Fruit fly (Drosophila melanogaster) whole organism, embryonic: ENCODE data around the gene wrm2.

Experiments used
- Ada2b ChIP-seq: fragments of 200-800 bp; sonication (Bioruptor generic); IDR thresholded peaks from 2 replicates; pipeline ENCODE4 v1.3.6; 2022; ENCODE audit warnings: missing biosample characterization, missing genetic modification characterization
- Awh ChIP-seq: fragments of 200-800 bp; sonication (Bioruptor generic); IDR thresholded peaks from 2 replicates; pipeline ENCODE4, ENCODE4 v1.3.6; 2022; ENCODE audit warnings: missing biosample characterization, missing genetic modification characterization
- Bgb ChIP-seq: fragments of 200-800 bp; sonication (Bioruptor generic); IDR thresholded peaks from 2 replicates; pipeline ENCODE4 v1.3.6; 2022; ENCODE audit warnings: missing biosample characterization, missing genetic modification characterization; ENCODE audit not compliant: partially characterized antibody
- Bteb2 ChIP-seq: fragments of 200-800 bp; sonication (Bioruptor generic); optimal IDR thresholded peaks from 2 replicates; lab custom pipeline; 2016; ENCODE audit warnings: missing biosample characterization, missing genetic modification characterization
- CG10565 ChIP-seq: fragments of 200-800 bp; sonication (Bioruptor generic); optimal IDR thresholded peaks from 3 replicates; lab custom pipeline; 2016; ENCODE audit warnings: missing biosample characterization, mild to moderate bottlenecking, missing genetic modification characterization
- CG11696 ChIP-seq: fragments of 200-800 bp; sonication (Bioruptor generic); IDR thresholded peaks from 2 replicates; pipeline ENCODE4 v1.3.6; 2022; ENCODE audit warnings: missing biosample characterization, missing genetic modification characterization
- CG12155 ChIP-seq: fragments of 200-800 bp; sonication (Bioruptor generic); optimal IDR thresholded peaks from 3 replicates; lab custom pipeline; 2016; ENCODE audit warnings: missing biosample characterization, missing genetic modification characterization
- CG12219 ChIP-seq: fragments of 200-800 bp; sonication (Bioruptor generic); optimal IDR thresholded peaks from 3 replicates; lab custom pipeline; 2018; ENCODE audit warnings: missing biosample characterization, mild to moderate bottlenecking, missing genetic modification characterization
- CG12236 ChIP-seq: fragments of 200-800 bp; sonication (Bioruptor generic); optimal IDR thresholded peaks from 2 replicates; lab custom pipeline; 2016; ENCODE audit warnings: missing biosample characterization, missing genetic modification characterization
- CG15269 ChIP-seq: fragments of 200-800 bp; sonication (Bioruptor generic); optimal IDR thresholded peaks from 2 replicates; lab custom pipeline; 2018; ENCODE audit warnings: missing biosample characterization, mild to moderate bottlenecking, missing genetic modification characterization, moderate library complexity
- CG16813 ChIP-seq: fragments of 200-800 bp; sonication (Bioruptor generic); IDR thresholded peaks from 3 replicates; pipeline ENCODE4 v1.3.6; 2022; ENCODE audit warnings: missing biosample characterization, missing genetic modification characterization; ENCODE audit not compliant: partially characterized antibody
- CG16863 ChIP-seq: fragments of 200-800 bp; sonication (Bioruptor generic); optimal IDR thresholded peaks from 3 replicates; lab custom pipeline; 2016; ENCODE audit warnings: missing biosample characterization, missing genetic modification characterization
- CG17829 ChIP-seq: fragments of 200-800 bp; optimal IDR thresholded peaks from 2 replicates; lab custom pipeline; 2019; ENCODE audit warnings: missing biosample characterization, mild to moderate bottlenecking, missing genetic modification characterization, moderate library complexity
- CG1792 ChIP-seq: fragments of 200-800 bp; sonication (Bioruptor generic); optimal IDR thresholded peaks from 2 replicates; lab custom pipeline; 2016; ENCODE audit warnings: missing biosample characterization, missing genetic modification characterization
- CG18619 ChIP-seq: fragments of 200-800 bp; sonication (Bioruptor generic); optimal IDR thresholded peaks from 3 replicates; lab custom pipeline; 2017; ENCODE audit warnings: missing biosample characterization, mild to moderate bottlenecking, missing genetic modification characterization
- CG30403 ChIP-seq: fragments of 200-800 bp; sonication (Bioruptor generic); optimal IDR thresholded peaks from 3 replicates; lab custom pipeline; 2016; ENCODE audit warnings: missing biosample characterization, missing genetic modification characterization
- CG6254 ChIP-seq: fragments of 200-800 bp; sonication (Bioruptor generic); optimal IDR thresholded peaks from 3 replicates; lab custom pipeline; 2017; ENCODE audit warnings: mild to moderate bottlenecking, missing biosample characterization, missing genetic modification reagents, missing genetic modification characterization
- CG6765 ChIP-seq: fragments of 200-800 bp; sonication (Bioruptor generic); optimal IDR thresholded peaks from 3 replicates; lab custom pipeline; 2017; ENCODE audit warnings: missing biosample characterization, mild to moderate bottlenecking, missing genetic modification characterization
- CG7372 ChIP-seq: fragments of 200-800 bp; sonication (Bioruptor generic); IDR thresholded peaks from 2 replicates; pipeline ENCODE4 v1.3.6; 2022; ENCODE audit warnings: missing biosample characterization, missing genetic modification characterization
- CG9437 ChIP-seq: fragments of 200-800 bp; sonication (Bioruptor generic); optimal IDR thresholded peaks from 2 replicates; lab custom pipeline; 2018; ENCODE audit warnings: missing biosample characterization, mild to moderate bottlenecking, missing genetic modification characterization
- Camta ChIP-seq: fragments of 200-800 bp; sonication (Bioruptor generic); optimal IDR thresholded peaks from 2 replicates; lab custom pipeline; 2016; ENCODE audit warnings: missing biosample characterization, missing genetic modification characterization
- Dbx ChIP-seq: fragments of 200-800 bp; sonication (Bioruptor generic); IDR thresholded peaks from 3 replicates; pipeline ENCODE4 v1.3.6; 2022; ENCODE audit warnings: missing biosample characterization, missing genetic modification characterization
- Dll ChIP-seq: fragments of 200-800 bp; sonication (Bioruptor generic); IDR thresholded peaks from 4 replicates; pipeline ENCODE4 v1.3.6; 2022; ENCODE audit warnings: missing biosample characterization, missing genetic modification characterization; ENCODE audit not compliant: partially characterized antibody
- GATAe ChIP-seq: fragments of 200-800 bp; sonication (Bioruptor generic); conservative IDR thresholded peaks from 2 replicates; pipeline ENCODE4 v1.3.6; 2022; ENCODE audit warnings: missing biosample characterization, missing genetic modification characterization
- HLHmδ ChIP-seq: fragments of 200-800 bp; sonication (Bioruptor generic); optimal IDR thresholded peaks from 2 replicates; lab custom pipeline; 2018; ENCODE audit warnings: missing biosample characterization, mild to moderate bottlenecking, missing genetic modification characterization, moderate library complexity
- HmgD ChIP-seq: fragments of 200-800 bp; sonication (Bioruptor generic); optimal IDR thresholded peaks from 3 replicates; lab custom pipeline; 2016; ENCODE audit warnings: missing biosample characterization, missing genetic modification characterization
- Lhr ChIP-seq: fragments of 200-800 bp; sonication (Bioruptor generic); optimal IDR thresholded peaks from 3 replicates; lab custom pipeline; 2017; ENCODE audit warnings: mild to moderate bottlenecking, missing biosample characterization, missing genetic modification reagents, missing genetic modification characterization
- Max ChIP-seq: fragments of 200-800 bp; sonication (Bioruptor generic); optimal IDR thresholded peaks from 2 replicates; lab custom pipeline; 2016; ENCODE audit warnings: missing biosample characterization, mild to moderate bottlenecking, missing genetic modification characterization
- Mes4 ChIP-seq: fragments of 200-800 bp; sonication (Bioruptor generic); optimal IDR thresholded peaks from 2 replicates; lab custom pipeline; 2016; ENCODE audit warnings: missing biosample characterization, missing genetic modification characterization
- Nf-YA ChIP-seq: fragments of 200-800 bp; sonication (Bioruptor generic); IDR thresholded peaks from 2 replicates; pipeline ENCODE4 v1.3.6; 2022; ENCODE audit warnings: missing biosample characterization, missing genetic modification characterization
- Sry-δ ChIP-seq: fragments of 200-800 bp; sonication (Bioruptor generic); optimal IDR thresholded peaks from 2 replicates; lab custom pipeline; 2016; ENCODE audit warnings: missing biosample characterization, missing genetic modification characterization
- ac ChIP-seq: fragments of 200-800 bp; sonication (Bioruptor generic); optimal IDR thresholded peaks from 3 replicates; lab custom pipeline; 2017; ENCODE audit warnings: missing biosample characterization, mild to moderate bottlenecking, missing genetic modification characterization
- br ChIP-seq: fragments of >200 bp; optimal IDR thresholded peaks from 2 replicates; lab custom pipeline; 2017
- croc ChIP-seq: fragments of 200-800 bp; sonication (Bioruptor generic); conservative IDR thresholded peaks from 3 replicates; pipeline ENCODE4 v1.3.6; 2022; ENCODE audit warnings: missing biosample characterization, missing genetic modification characterization
- cwo ChIP-seq: fragments of 200-800 bp; sonication (Bioruptor generic); optimal IDR thresholded peaks from 3 replicates; lab custom pipeline; 2017; ENCODE audit warnings: missing biosample characterization, missing genetic modification characterization, mild to moderate bottlenecking, moderate library complexity, missing genetic modification reagents
- dati ChIP-seq: fragments of 200-800 bp; sonication (Bioruptor generic); IDR thresholded peaks from 2 replicates; pipeline ENCODE4 v1.3.6; 2022; ENCODE audit warnings: missing biosample characterization, missing genetic modification characterization
- disco-r ChIP-seq: fragments of 200-800 bp; sonication (Bioruptor generic); optimal IDR thresholded peaks from 2 replicates; lab custom pipeline; 2016; ENCODE audit warnings: missing biosample characterization, missing genetic modification characterization
- dmrt11E ChIP-seq: fragments of 200-800 bp; sonication (Bioruptor generic); optimal IDR thresholded peaks from 3 replicates; lab custom pipeline; 2018; ENCODE audit warnings: missing biosample characterization, mild to moderate bottlenecking, missing genetic modification characterization, moderate library complexity
- ems ChIP-seq: fragments of 200-800 bp; sonication (Bioruptor generic); optimal IDR thresholded peaks from 3 replicates; lab custom pipeline; 2016; ENCODE audit warnings: missing biosample characterization, missing genetic modification characterization
- gcm ChIP-seq: fragments of 200-800 bp; sonication (Bioruptor generic); optimal IDR thresholded peaks from 2 replicates; lab custom pipeline; 2019; ENCODE audit warnings: missing biosample characterization, mild to moderate bottlenecking, missing genetic modification characterization, moderate library complexity
- grn ChIP-seq: fragments of 200-800 bp; sonication (Bioruptor generic); optimal IDR thresholded peaks from 3 replicates; lab custom pipeline; 2017; ENCODE audit warnings: missing biosample characterization, missing genetic modification characterization
- klu ChIP-seq: fragments of 200-800 bp; sonication (Bioruptor generic); IDR thresholded peaks from 2 replicates; pipeline ENCODE4 v1.3.6; 2022; ENCODE audit warnings: missing biosample characterization, missing genetic modification characterization
- knrl ChIP-seq: fragments of 200-800 bp; sonication (Bioruptor generic); IDR thresholded peaks from 3 replicates; pipeline ENCODE4 v1.3.6; 2022; ENCODE audit warnings: missing biosample characterization, missing genetic modification characterization; ENCODE audit not compliant: partially characterized antibody
- nmo ChIP-seq: fragments of 200-800 bp; sonication (Bioruptor generic); optimal IDR thresholded peaks from 2 replicates; lab custom pipeline; 2018; ENCODE audit warnings: missing biosample characterization, mild to moderate bottlenecking, missing genetic modification characterization, moderate library complexity
- nom ChIP-seq: fragments of 200-800 bp; sonication (Bioruptor generic); optimal IDR thresholded peaks from 2 replicates; lab custom pipeline; 2017; ENCODE audit warnings: missing biosample characterization, missing genetic modification characterization, mild to moderate bottlenecking, moderate library complexity, missing genetic modification reagents
- sens ChIP-seq: fragments of 200-800 bp; sonication (Bioruptor generic); peaks from one replicate; lab custom pipeline; 2016; ENCODE audit warnings: missing biosample characterization, missing genetic modification characterization
- sob ChIP-seq: fragments of 200-800 bp; sonication (Bioruptor generic); IDR thresholded peaks from 2 replicates; pipeline ENCODE4 v1.3.6; 2022; ENCODE audit warnings: missing biosample characterization, missing genetic modification characterization
- sqz ChIP-seq: fragments of 200-800 bp; sonication (Bioruptor generic); optimal IDR thresholded peaks from 3 replicates; lab custom pipeline; 2018; ENCODE audit warnings: missing biosample characterization, mild to moderate bottlenecking, missing genetic modification characterization
- stwl ChIP-seq: fragments of 200-800 bp; sonication (Bioruptor generic); optimal IDR thresholded peaks from 3 replicates; lab custom pipeline; 2018; ENCODE audit warnings: missing biosample characterization, mild to moderate bottlenecking, missing genetic modification characterization, moderate library complexity
- vfl ChIP-seq: fragments of 200-800 bp; sonication (Bioruptor generic); optimal IDR thresholded peaks from 2 replicates; lab custom pipeline; 2016; ENCODE audit warnings: missing biosample characterization, missing genetic modification characterization
- wor ChIP-seq: fragments of 200-800 bp; sonication (Bioruptor generic); IDR thresholded peaks from 2 replicates; pipeline ENCODE4 v1.3.6; 2022; ENCODE audit warnings: missing biosample characterization, missing genetic modification characterization

wrm2 gene

DNA sequence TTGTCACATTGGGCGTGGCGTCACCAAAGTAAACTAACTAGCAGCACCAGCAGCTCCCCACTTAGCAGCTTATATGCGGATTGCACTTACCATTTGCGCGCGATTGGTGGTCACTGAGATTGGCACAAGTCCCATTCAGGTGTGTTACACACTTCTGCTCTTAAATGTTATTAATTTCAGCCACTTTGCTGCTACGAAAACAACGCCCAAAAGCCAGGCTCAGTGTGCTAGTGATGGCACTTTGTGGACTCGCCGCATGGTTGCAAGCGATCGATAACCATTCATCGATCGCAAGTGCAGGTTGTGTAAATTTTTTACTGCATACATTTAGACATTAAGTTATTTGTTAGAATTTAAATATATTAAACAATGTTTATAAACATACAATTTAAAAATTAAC, at the start of gene wrm2, which contains the start of gene wrm1 (continued):
- TF ChIP-seq CG18619 (no peak), nmo (GFP tag; lab: Kevin White, UChicago) (peak; percentile 42), CG6765 (GFP tag; lab: Kevin White, UChicago) (no peak), CG16863 (GFP tag; lab: Kevin White, UChicago) (no peak), Lhr (GFP tag; lab: Kevin White, UChicago) (peak; percentile 46), stwl (tag; lab: Kevin White, UChicago) (peak; percentile 76), CG16813 (GFP tag; lab: Robert Waterston, UW) (peak; percentile 57; the same call in 2 of the 3 replicates), CG12236 (GFP tag; lab: Kevin White, UChicago) (no peak), Bgb (GFP tag; lab: Robert Waterston, UW) (peak; percentile 70), br (no peak), CG12219 (GFP tag; lab: Kevin White, UChicago) (no peak), gcm (GFP tag; lab: Kevin White, UChicago) (peak; percentile 53), CG7372 (GFP tag; lab: Robert Waterston, UW) (no peak), CG15269 (tag; lab: Kevin White, UChicago) (no peak), wor (GFP tag; lab: Robert Waterston, UW) (no peak), knrl (GFP tag; lab: Robert Waterston, UW) (peak; percentile 56; the same call in 1 of the 3 replicates), dati (GFP tag; lab: Robert Waterston, UW) (no peak), Camta (GFP tag; lab: Kevin White, UChicago) (no peak), klu (GFP tag; lab: Robert Waterston, UW) (no peak), Mes4 (no peak), dmrt11E (tag; lab: Kevin White, UChicago) (no peak), nom (GFP tag; lab: Kevin White, UChicago) (peak; percentile 28), Awh (no peak), ems (GFP tag; lab: Kevin White, UChicago) (no peak), sens (no peak), sob (no peak), vfl (no peak), grn (no peak), CG17829 (peak; percentile 22), CG11696 (GFP tag; lab: Robert Waterston, UW) (no peak), CG6254 (GFP tag; lab: Kevin White, UChicago) (no peak), CG30403 (no peak), disco-r (GFP tag; lab: Kevin White, UChicago) (no peak), sqz (GFP tag; lab: Kevin White, UChicago) (no peak), Dll (GFP tag; lab: Robert Waterston, UW) (peak; percentile 69; the same call in 3 of the 4 replicates), CG12155 (GFP tag; lab: Kevin White, UChicago) (peak; percentile 44), Max (GFP tag; lab: Kevin White, UChicago) (peak; percentile 31)
- TF ChIP-seq, all 482 proteins: peak for 77

DNA sequence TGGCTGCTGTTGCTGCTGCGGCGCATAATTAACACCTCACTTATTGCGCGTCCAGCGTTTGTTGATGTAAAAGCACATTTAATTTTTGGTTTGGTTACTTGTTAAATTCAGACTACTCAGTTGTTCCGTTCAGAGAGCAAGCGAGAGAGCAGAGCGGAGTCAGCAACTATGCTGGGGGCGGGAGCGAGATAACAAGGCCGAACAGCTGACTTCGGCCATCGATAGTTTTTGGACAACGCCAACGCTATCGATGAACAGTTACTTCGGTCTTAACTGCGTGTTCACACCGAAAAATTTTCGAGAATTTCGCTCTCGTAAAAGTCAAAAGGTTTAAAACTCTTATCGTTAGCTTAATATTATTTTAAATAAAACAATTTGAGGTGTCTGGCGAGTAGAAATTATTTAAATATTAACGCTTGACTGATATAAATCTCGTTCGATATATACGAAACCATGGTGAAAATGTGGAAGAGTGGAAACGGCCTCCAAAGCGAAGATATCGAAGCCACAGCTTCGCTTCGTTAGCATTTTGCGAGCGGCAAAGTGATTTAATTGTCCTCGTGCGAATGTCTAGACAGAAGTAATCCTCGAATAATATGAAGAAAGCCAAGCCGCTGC, 46.4 kb upstream of the wrm2 start, which contains the start of the genes SMSr and smid:
SMSr (minus strand) TSS at position 116 of the 618 bp plus-strand sequence.
smid (plus strand) TSS at position 256 of the 618 bp plus-strand sequence.
- TF ChIP-seq Dbx (GFP tag; lab: Robert Waterston, UW) (0 out of 3 replicates have a peak, but pooled peaks have one; percentile 58), HLHmδ (peak; percentile 4), HmgD (GFP tag; lab: Kevin White, UChicago) (no peak), cwo (peak; percentile 26), Bteb2 (GFP tag; lab: Kevin White, UChicago) (peak; percentile 39), CG10565 (GFP tag; lab: Kevin White, UChicago) (no peak), Ada2b (GFP tag; lab: Robert Waterston, UW) (0 out of 2 replicates have a peak, but pooled peaks have one; percentile 23), Sry-δ (GFP tag; lab: Kevin White, UChicago) (peak; percentile 77), croc (GFP tag; lab: Robert Waterston, UW) (no peak; the same call in 2 of the 3 replicates), CG1792 (GFP tag; lab: Kevin White, UChicago) (no peak), GATAe (GFP tag; lab: Robert Waterston, UW) (peak; percentile 39; the same call in 1 of the 2 replicates), klu (GFP tag; lab: Robert Waterston, UW) (peak; percentile 69; the same call in 1 of the 2 replicates), Nf-YA (GFP tag; lab: Robert Waterston, UW) (0 out of 2 replicates have a peak, but pooled peaks have one; percentile 27), CG9437 (GFP tag; lab: Kevin White, UChicago) (peak; percentile 45), ac (GFP tag; lab: Kevin White, UChicago) (no peak)
